Fruit fly (Drosophila melanogaster): Measurements from ENCODE around the gene CG8958.

dm6 chrX:16124236-16124635 is 41.2 kb downstream of the CG8958 start:
- TF ChIP-seq D1 (tag; optimal IDR thresholded peaks at IDR 0.05) = no peak
- no peak for TF ChIP-seq CG17806 (tag; optimal IDR thresholded peaks at IDR 0.05)
- no peak for TF ChIP-seq CG4496 (GFP tag; IDR thresholded peaks at IDR 0.05)
- no peak for TF ChIP-seq CG13204 (GFP tag; optimal IDR thresholded peaks at IDR 0.05)
- TF ChIP-seq CG14655 (GFP tag; optimal IDR thresholded peaks at IDR 0.05) = no peak
- TF ChIP-seq gl (tag; optimal IDR thresholded peaks at IDR 0.05) = no peak
- TF ChIP-seq Ets98B (GFP tag; IDR thresholded peaks at IDR 0.05) = no peak
- TF ChIP-seq CG15710 (tag; optimal IDR thresholded peaks at IDR 0.05) = no peak
- TF ChIP-seq CG8159 (tag; optimal IDR thresholded peaks at IDR 0.05) = no peak
- no peak for TF ChIP-seq CG8301 (tag; optimal IDR thresholded peaks at IDR 0.05)
- TF ChIP-seq CG12605 (GFP tag; IDR thresholded peaks at IDR 0.05) = no peak
- TF ChIP-seq Pif1A (GFP tag; optimal IDR thresholded peaks at IDR 0.05) = no peak
- no peak for TF ChIP-seq Pif1B (GFP tag; optimal IDR thresholded peaks at IDR 0.05)

Data from whole organism, pupa.